Fruit fly (Drosophila melanogaster): ENCODE results near the gene CG32107.

DNA sequence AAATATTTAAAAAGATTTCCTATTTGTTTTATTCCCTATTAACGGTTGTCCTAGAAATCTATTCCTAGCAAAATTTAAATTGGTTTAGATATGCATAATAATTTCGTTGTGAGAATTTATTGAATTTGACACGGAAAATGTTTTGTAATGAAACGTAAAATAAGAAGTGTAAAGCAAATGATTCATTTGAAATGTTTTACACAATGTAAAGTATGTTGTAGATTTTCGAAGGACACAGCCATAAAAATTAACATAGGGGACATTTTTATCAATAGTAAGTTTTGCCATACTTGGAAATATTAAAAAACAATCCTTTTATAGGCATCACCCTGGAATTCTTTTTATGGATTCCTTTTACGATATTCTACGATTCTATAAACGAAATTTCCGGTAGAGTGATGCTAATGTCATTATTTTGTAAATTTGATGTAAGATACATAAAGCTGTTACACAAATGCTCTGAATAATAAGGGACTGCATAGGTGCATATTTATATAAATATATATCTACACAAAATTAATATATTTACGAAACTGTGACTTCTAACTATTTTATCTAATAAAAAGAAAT lies 3.5 kb downstream of the CG32107 start:
- TF ChIP-seq CG7045 (GFP tag; optimal IDR thresholded peaks at IDR 0.05) (no peak), bab1 (GFP tag; optimal IDR thresholded peaks at IDR 0.05) (no peak), CG33017 (tag; optimal IDR thresholded peaks at IDR 0.05) (no peak), toe (GFP tag; optimal IDR thresholded peaks at IDR 0.05) (no peak), kay (GFP tag; ENCODE audit: borderline replicate concordance) (no peak), CG12768 (GFP tag; optimal IDR thresholded peaks at IDR 0.05) (no peak), CG7101 (tag; optimal IDR thresholded peaks at IDR 0.05) (no peak), Clk (GFP tag; optimal IDR thresholded peaks at IDR 0.05) (no peak), Mnt (GFP tag; optimal IDR thresholded peaks at IDR 0.05) (no peak), cnc (optimal IDR thresholded peaks at IDR 0.05) (no peak), CG1620 (GFP tag; optimal IDR thresholded peaks at IDR 0.05) (no peak), Hr96 (GFP tag; optimal IDR thresholded peaks at IDR 0.05) (no peak), pad (GFP tag; optimal IDR thresholded peaks at IDR 0.05) (no peak), Crg-1 (GFP tag; optimal IDR thresholded peaks at IDR 0.05) (no peak)

Data from whole organism, adult.